Worm (Caenorhabditis elegans): Measurements from ENCODE around the gene F55H2.7.

DNA sequence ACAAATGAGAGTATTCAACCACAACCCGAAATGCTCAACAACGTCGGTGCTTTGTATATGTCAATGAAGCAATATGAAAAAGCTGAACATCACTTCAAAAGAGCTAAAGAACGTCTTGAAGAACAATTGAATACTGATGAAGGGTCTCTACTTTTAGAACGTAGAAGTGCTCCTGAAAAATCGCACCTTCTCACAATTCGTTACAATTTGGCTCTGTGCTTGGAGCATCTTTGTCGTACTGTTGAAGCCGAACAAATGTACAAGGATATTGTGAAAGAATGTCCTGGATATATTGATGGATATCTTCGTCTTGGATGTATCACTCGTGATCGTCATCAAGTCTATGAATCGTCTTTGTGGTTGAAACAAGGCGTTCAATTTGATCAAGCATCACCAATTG, 21.8 kb downstream of the F55H2.7 start:
- TF ChIP-seq cog-1 (tag; optimal IDR thresholded peaks at IDR 0.05) (no peak), med-1 (GFP tag; optimal IDR thresholded peaks at IDR 0.05; ENCODE audit: insufficient read depth) (no peak), ref-1 (GFP tag; conservative IDR thresholded peaks at IDR 0.05) (no peak)
